Fruit fly (Drosophila melanogaster): ENCODE data around the gene CG33287.

Gene CG33287

DNA sequence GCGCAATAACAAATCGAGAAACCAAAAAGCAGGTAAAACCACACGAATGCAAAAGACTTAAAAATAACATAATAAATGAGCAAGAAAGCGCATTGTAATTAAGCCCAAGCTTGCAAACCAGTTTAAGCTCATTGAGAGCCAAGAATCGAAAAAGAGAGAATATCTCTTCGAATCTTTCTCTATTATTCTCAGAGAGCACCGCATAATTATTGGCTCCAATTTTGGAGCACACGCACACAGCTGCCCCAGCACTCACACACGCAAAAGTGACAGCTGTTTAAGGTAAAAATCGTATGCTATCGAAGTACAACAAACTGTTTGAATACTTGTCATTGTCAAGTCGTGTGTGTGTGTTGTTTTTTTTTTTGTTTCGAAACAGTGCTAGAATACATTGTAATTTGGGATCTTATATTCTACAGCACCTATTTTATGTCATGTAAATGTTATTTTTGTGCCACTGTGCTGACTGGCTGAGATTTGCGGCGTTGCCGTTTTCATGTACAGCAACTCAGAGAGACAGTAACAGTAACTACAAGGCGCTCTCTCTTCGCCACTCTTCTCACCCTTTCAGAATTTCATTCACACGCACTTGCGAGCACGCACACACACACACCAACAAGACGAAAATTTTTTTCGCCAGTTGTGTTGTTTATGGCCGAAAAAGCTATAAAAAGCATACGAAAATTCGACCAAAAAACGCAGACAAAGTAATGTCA, 39.1 kb upstream of the CG33287 start:
- TF ChIP-seq gl (tag; optimal IDR thresholded peaks at IDR 0.05) = peak; percentile 12
- TF ChIP-seq CG32121 (GFP tag; IDR thresholded peaks at IDR 0.05) = peak; percentile 63
- peak; percentile 68 for TF ChIP-seq CG8159 (tag; optimal IDR thresholded peaks at IDR 0.05)
- peak; percentile 61 for TF ChIP-seq CG9948 (tag; optimal IDR thresholded peaks at IDR 0.05)
- TF ChIP-seq rn (GFP tag; IDR thresholded peaks at IDR 0.05) = peak; percentile 75
- peak; percentile 66 for TF ChIP-seq CG17806 (tag; optimal IDR thresholded peaks at IDR 0.05)
- peak; percentile 79 for TF ChIP-seq CG14655 (GFP tag; optimal IDR thresholded peaks at IDR 0.05)
- TF ChIP-seq Pif1B (GFP tag; optimal IDR thresholded peaks at IDR 0.05) = peak; percentile 91
- peak; percentile 88 for TF ChIP-seq CG4496 (GFP tag; IDR thresholded peaks at IDR 0.05)
- TF ChIP-seq Pif1A (GFP tag; optimal IDR thresholded peaks at IDR 0.05) = peak; percentile 90
- TF ChIP-seq CG15710 (tag; optimal IDR thresholded peaks at IDR 0.05) = peak; percentile 52
- TF ChIP-seq Ets98B (GFP tag; IDR thresholded peaks at IDR 0.05) = peak; percentile 83
- peak; percentile 36 for TF ChIP-seq CG34367 (tag; optimal IDR thresholded peaks at IDR 0.05)
- peak; percentile 7 for TF ChIP-seq EcR (GFP tag; optimal IDR thresholded peaks at IDR 0.05)
- peak; percentile 77 for TF ChIP-seq CG12605 (GFP tag; IDR thresholded peaks at IDR 0.05)
- peak; percentile 66 for TF ChIP-seq Snoo (tag; optimal IDR thresholded peaks at IDR 0.05)
- peak; percentile 39 for TF ChIP-seq D1 (tag; optimal IDR thresholded peaks at IDR 0.05)
- no peak for TF ChIP-seq CG10348 (GFP tag; IDR thresholded peaks at IDR 0.05)
- TF ChIP-seq CG8301 (tag; optimal IDR thresholded peaks at IDR 0.05) = peak; percentile 73
- TF ChIP-seq fd96Ca (GFP tag; IDR thresholded peaks at IDR 0.05) = peak; percentile 89
- TF ChIP-seq CG13204 (GFP tag; optimal IDR thresholded peaks at IDR 0.05) = peak; percentile 8

DNA sequence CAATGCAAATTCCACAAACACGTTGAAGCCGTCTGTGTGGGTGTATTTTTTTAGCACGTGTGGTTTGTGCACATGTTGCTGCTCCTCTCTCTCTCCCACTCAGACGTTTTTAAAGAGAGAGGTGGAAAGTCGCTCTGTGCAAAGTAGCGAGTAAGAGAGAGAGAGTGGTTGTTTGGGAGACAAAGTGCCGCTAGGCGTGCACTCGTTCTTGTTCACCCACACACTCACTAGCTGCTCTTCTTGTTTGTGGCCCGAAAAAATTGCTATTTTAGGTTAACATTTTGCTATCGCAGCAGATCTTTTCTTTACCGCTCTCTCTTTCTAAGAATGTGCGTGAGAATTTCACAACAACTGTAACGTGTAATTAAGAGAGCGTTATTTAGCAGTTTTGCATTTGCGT, 38.4 kb upstream of the CG33287 start:
- no peak for TF ChIP-seq fd96Ca (GFP tag; IDR thresholded peaks at IDR 0.05)
- no peak for TF ChIP-seq CG14655 (GFP tag; optimal IDR thresholded peaks at IDR 0.05)
- TF ChIP-seq CG8159 (tag; optimal IDR thresholded peaks at IDR 0.05) = no peak
- peak; percentile 25 for TF ChIP-seq Pif1B (GFP tag; optimal IDR thresholded peaks at IDR 0.05)
- no peak for TF ChIP-seq CG13204 (GFP tag; optimal IDR thresholded peaks at IDR 0.05)
- TF ChIP-seq CG17806 (tag; optimal IDR thresholded peaks at IDR 0.05) = no peak
- TF ChIP-seq CG10348 (GFP tag; IDR thresholded peaks at IDR 0.05) = no peak
- TF ChIP-seq CG32121 (GFP tag; IDR thresholded peaks at IDR 0.05) = no peak
- TF ChIP-seq CG15710 (tag; optimal IDR thresholded peaks at IDR 0.05) = no peak
- 0 out of 2 replicates have a peak, but pooled peaks have one; percentile 56 for TF ChIP-seq CG12605 (GFP tag; IDR thresholded peaks at IDR 0.05)
- TF ChIP-seq EcR (GFP tag; optimal IDR thresholded peaks at IDR 0.05) = peak; percentile 39
- no peak for TF ChIP-seq CG34367 (tag; optimal IDR thresholded peaks at IDR 0.05)
- TF ChIP-seq CG8301 (tag; optimal IDR thresholded peaks at IDR 0.05) = no peak
- TF ChIP-seq CG9948 (tag; optimal IDR thresholded peaks at IDR 0.05) = no peak
- TF ChIP-seq D1 (tag; optimal IDR thresholded peaks at IDR 0.05) = no peak
- TF ChIP-seq Ets98B (GFP tag; IDR thresholded peaks at IDR 0.05) = peak; percentile 37; the same call in 1 of the 2 replicates
- TF ChIP-seq rn (GFP tag; IDR thresholded peaks at IDR 0.05) = no peak
- no peak for TF ChIP-seq Snoo (tag; optimal IDR thresholded peaks at IDR 0.05)
- TF ChIP-seq Pif1A (GFP tag; optimal IDR thresholded peaks at IDR 0.05) = no peak
- TF ChIP-seq gl (tag; optimal IDR thresholded peaks at IDR 0.05) = no peak
- 0 out of 3 replicates have a peak, but pooled peaks have one; percentile 7 for TF ChIP-seq CG4496 (GFP tag; IDR thresholded peaks at IDR 0.05)

DNA sequence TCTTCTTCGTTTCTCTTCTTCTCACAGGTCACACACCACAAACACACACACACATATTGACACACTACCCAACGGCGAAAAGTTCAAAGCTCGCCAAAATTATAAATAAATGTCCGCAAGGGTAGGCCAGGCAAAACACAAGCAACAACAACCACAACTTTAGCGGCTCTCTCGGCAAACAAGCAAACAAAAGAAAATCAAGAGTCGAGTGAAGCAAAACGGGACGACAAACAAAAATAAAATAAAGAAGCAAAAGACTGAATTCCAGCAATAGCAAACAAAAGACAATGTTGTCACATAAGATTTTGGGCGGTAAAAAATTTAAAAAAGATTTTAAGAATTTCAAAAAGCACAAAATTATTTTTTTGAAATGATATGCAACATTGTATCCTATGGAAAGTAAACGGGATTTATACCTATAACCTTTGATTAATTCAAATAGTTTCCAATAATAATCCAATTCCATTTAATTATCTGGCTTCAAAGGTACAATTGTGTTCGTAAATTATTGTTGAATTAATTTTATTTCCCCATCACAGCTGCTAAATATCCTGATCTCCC, 37.9 kb upstream of the CG33287 start:
- TF ChIP-seq CG4496 (GFP tag; IDR thresholded peaks at IDR 0.05) (no peak), gl (tag; optimal IDR thresholded peaks at IDR 0.05) (no peak), CG15710 (tag; optimal IDR thresholded peaks at IDR 0.05) (no peak), D1 (tag; optimal IDR thresholded peaks at IDR 0.05) (peak; percentile 24), CG10348 (GFP tag; IDR thresholded peaks at IDR 0.05) (no peak), CG9948 (tag; optimal IDR thresholded peaks at IDR 0.05) (peak; percentile 13), CG8301 (tag; optimal IDR thresholded peaks at IDR 0.05) (no peak), fd96Ca (GFP tag; IDR thresholded peaks at IDR 0.05) (no peak), CG32121 (GFP tag; IDR thresholded peaks at IDR 0.05) (no peak)

dm6 chr3L:21007364-21008254, 37.1 kb upstream of the CG33287 start:
- TF ChIP-seq CG14655 (GFP tag; optimal IDR thresholded peaks at IDR 0.05) = no peak
- peak; percentile 19 for TF ChIP-seq D1 (tag; optimal IDR thresholded peaks at IDR 0.05)
- TF ChIP-seq CG8159 (tag; optimal IDR thresholded peaks at IDR 0.05) = no peak
- TF ChIP-seq EcR (GFP tag; optimal IDR thresholded peaks at IDR 0.05) = peak; percentile 98
- no peak for TF ChIP-seq Pif1A (GFP tag; optimal IDR thresholded peaks at IDR 0.05)

- TF ChIP-seq Pif1B (GFP tag; optimal IDR thresholded peaks at IDR 0.05) = no peak
- no peak for TF ChIP-seq Snoo (tag; optimal IDR thresholded peaks at IDR 0.05)
- no peak for TF ChIP-seq CG32121 (GFP tag; IDR thresholded peaks at IDR 0.05)
- TF ChIP-seq D1 (tag; optimal IDR thresholded peaks at IDR 0.05) = no peak
- TF ChIP-seq gl (tag; optimal IDR thresholded peaks at IDR 0.05) = no peak
- no peak for TF ChIP-seq CG13204 (GFP tag; optimal IDR thresholded peaks at IDR 0.05)
- TF ChIP-seq CG9948 (tag; optimal IDR thresholded peaks at IDR 0.05) = no peak
- TF ChIP-seq CG10348 (GFP tag; IDR thresholded peaks at IDR 0.05) = no peak
- no peak for TF ChIP-seq CG4496 (GFP tag; IDR thresholded peaks at IDR 0.05)
- TF ChIP-seq Pif1A (GFP tag; optimal IDR thresholded peaks at IDR 0.05) = no peak
- TF ChIP-seq rn (GFP tag; IDR thresholded peaks at IDR 0.05) = no peak
- TF ChIP-seq CG8159 (tag; optimal IDR thresholded peaks at IDR 0.05) = no peak
- TF ChIP-seq Ets98B (GFP tag; IDR thresholded peaks at IDR 0.05) = no peak
Observed at dm6 chr3L:20999639-21000038, 29.2 kb upstream of the CG33287 start.

Data from whole organism, pupa.